Fruit fly (Drosophila melanogaster) Kc167 (cell line): ENCODE results near the gene att-ORFB.

ENCODE experiments used
- Myc ChIP-seq: fragments of >200 bp; optimal IDR thresholded peaks from 2 replicates; lab custom pipeline; 2017; ENCODE audit warnings: missing external identifiers
- Sin3A ChIP-seq: fragments of >200 bp; optimal IDR thresholded peaks from 2 replicates; lab custom pipeline; 2018; ENCODE audit warnings: missing external identifiers
- h ChIP-seq: fragments of >200 bp; optimal IDR thresholded peaks from 3 replicates; lab custom pipeline; 2018; ENCODE audit warnings: missing external identifiers
- insv ChIP-seq: fragments of >200 bp; optimal IDR thresholded peaks from 3 replicates; lab custom pipeline; 2018; ENCODE audit warnings: missing external identifiers
- psq ChIP-seq: fragments of >200 bp; optimal IDR thresholded peaks from 2 replicates; lab custom pipeline; 2017; ENCODE audit warnings: missing external identifiers
- ttk ChIP-seq: sonication (Bioruptor generic); optimal IDR thresholded peaks from 2 replicates; lab custom pipeline; 2017; ENCODE audit warnings: missing external identifiers

- TF ChIP-seq Sin3A (lab: Kevin White, UChicago) (no peak), psq (no peak), Myc (lab: Kevin White, UChicago) (no peak), ttk (no peak), h (no peak), insv (lab: Kevin White, UChicago) (no peak)
These were observed 32.2 kb upstream of the att-ORFB start for dm6 chr3R:20586409-20586808.
